Worm (Caenorhabditis elegans) whole organism, L1 larva: Measurements from ENCODE around the gene xpc-1.

ENCODE experiments used
- blmp-1 ChIP-seq: fragments of 150-350 bp; optimal IDR thresholded peaks from 2 replicates; lab custom pipeline; 2014; ENCODE audit warnings: missing biosample characterization, missing genetic modification characterization
- efl-1 ChIP-seq, 4 experiments: fragments of 150-350 bp; optimal IDR thresholded peaks in 3 of 4; peaks in 1 of 4; 1 replicate in 1 of 4; 2 replicates in 3 of 4; lab custom pipeline; 2014; ENCODE audit warnings: missing biosample characterization in 2 of 4, missing genetic modification characterization in 2 of 4, missing genetic modification reagents in 2 of 4
- lin-35 ChIP-seq, 2 experiments: fragments of 150-350 bp; optimal IDR thresholded peaks; 2 replicates each; lab custom pipeline; 2014; ENCODE audit warnings: missing biosample characterization in 2 of 2, missing genetic modification characterization in 2 of 2, missing genetic modification reagents in 2 of 2
- lin-39 ChIP-seq: fragments of 150-350 bp; optimal IDR thresholded peaks from 2 replicates; lab custom pipeline; 2014; ENCODE audit warnings: missing biosample characterization, missing genetic modification reagents, missing genetic modification characterization
- mef-2 ChIP-seq: fragments of 150-350 bp; optimal IDR thresholded peaks from 2 replicates; lab custom pipeline; 2014; ENCODE audit warnings: missing biosample characterization, missing genetic modification characterization
- mep-1 ChIP-seq: fragments of 150-350 bp; optimal IDR thresholded peaks from 2 replicates; lab custom pipeline; 2014; ENCODE audit warnings: missing biosample characterization, missing genetic modification characterization
- unc-130 ChIP-seq: fragments of 150-350 bp; optimal IDR thresholded peaks from 2 replicates; lab custom pipeline; 2017; ENCODE audit warnings: missing biosample characterization, missing genetic modification characterization, inconsistent platforms
- ztf-11 ChIP-seq, 2 experiments: sonication (generic microtip); optimal IDR thresholded peaks; 2 replicates each; lab custom pipeline; 2016 to 2017; ENCODE audit warnings: missing genetic modification characterization in 2 of 2, missing biosample characterization in 1 of 2, missing compliant biosample characterization in 1 of 2

DNA sequence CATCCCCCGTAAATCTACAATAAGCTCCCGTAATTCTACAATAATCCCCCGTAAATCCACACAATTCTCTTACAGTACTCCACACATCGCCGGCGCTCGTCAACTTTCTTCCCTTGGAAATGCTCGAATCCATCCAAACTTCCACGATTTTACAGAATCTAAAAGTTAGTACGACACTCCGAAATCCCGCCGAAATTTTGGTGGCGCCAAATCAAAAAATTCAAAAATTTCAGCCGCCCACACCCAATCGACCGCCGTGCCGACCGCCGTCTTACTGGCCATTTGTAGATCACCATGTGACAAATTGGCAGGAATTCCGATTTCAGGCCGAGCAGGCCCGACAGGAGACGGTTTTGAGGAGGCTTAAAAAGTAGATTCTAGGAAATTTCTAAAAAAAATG, 40.6 kb upstream of the xpc-1 start:
- TF ChIP-seq mef-2 (tag; lab: Kevin White, UChicago), result no peak
- no peak for TF ChIP-seq unc-130 (tag; lab: Kevin White, UChicago)
- peak; percentile 9 to 54 for TF ChIP-seq efl-1 (optimal IDR thresholded peaks at IDR 0.05; lab: Kevin White, UChicago)
- peak; percentile 13 to 94 for TF ChIP-seq efl-1 (GFP tag; optimal IDR thresholded peaks at IDR 0.05 in 1 of 2; lab: Kevin White, UChicago)
- TF ChIP-seq blmp-1 (tag; lab: Kevin White, UChicago), result no peak
- TF ChIP-seq mep-1 (tag; lab: Kevin White, UChicago), result no peak
- TF ChIP-seq ztf-11 (tag; optimal IDR thresholded peaks at IDR 0.05; lab: Kevin White, UChicago), result no peak
- TF ChIP-seq lin-35 (GFP tag; optimal IDR thresholded peaks at IDR 0.05; lab: Kevin White, UChicago), result peak in 1 of 2 experiments; percentile 6
- TF ChIP-seq lin-39 (tag; lab: Kevin White, UChicago), result no peak
